Fruit fly (Drosophila melanogaster) whole organism, embryonic: ENCODE data around the gene Sgp.
A peak's percentile ranks its signal among the peaks of the same experiment; 100 is the strongest.

Experiments used
- Bgb ChIP-seq: fragments of 200-800 bp; sonication (Bioruptor generic); IDR thresholded peaks from 2 replicates; pipeline ENCODE4 v1.3.6; 2022; ENCODE audit warnings: missing biosample characterization, missing genetic modification characterization; ENCODE audit not compliant: partially characterized antibody
- CG12071 ChIP-seq: fragments of 200-800 bp; sonication (Bioruptor generic); optimal IDR thresholded peaks from 3 replicates; lab custom pipeline; 2018; ENCODE audit warnings: missing biosample characterization, mild to moderate bottlenecking, missing genetic modification characterization
- CG12236 ChIP-seq: fragments of 200-800 bp; sonication (Bioruptor generic); optimal IDR thresholded peaks from 2 replicates; lab custom pipeline; 2016; ENCODE audit warnings: missing biosample characterization, missing genetic modification characterization
- CG12769 ChIP-seq: fragments of 200-800 bp; sonication (Bioruptor generic); optimal IDR thresholded peaks from 2 replicates; lab custom pipeline; 2019; ENCODE audit warnings: missing biosample characterization, mild to moderate bottlenecking, missing genetic modification characterization, moderate library complexity
- CG14014 ChIP-seq: fragments of 200-800 bp; sonication (Bioruptor generic); IDR thresholded peaks from 2 replicates; pipeline ENCODE4 v1.3.6; 2022; ENCODE audit warnings: missing biosample characterization, missing genetic modification characterization
- CG15011 ChIP-seq: fragments of 200-800 bp; sonication (Bioruptor generic); optimal IDR thresholded peaks from 3 replicates; lab custom pipeline; 2018; ENCODE audit warnings: missing biosample characterization, mild to moderate bottlenecking, missing genetic modification characterization
- CG16813 ChIP-seq: fragments of 200-800 bp; sonication (Bioruptor generic); IDR thresholded peaks from 3 replicates; pipeline ENCODE4 v1.3.6; 2022; ENCODE audit warnings: missing biosample characterization, missing genetic modification characterization; ENCODE audit not compliant: partially characterized antibody
- CG17328 ChIP-seq: fragments of 200-800 bp; sonication (Bioruptor generic); IDR thresholded peaks from 2 replicates; pipeline ENCODE4 v1.3.6; 2022; ENCODE audit warnings: missing biosample characterization, missing genetic modification characterization
- CG17912 ChIP-seq: fragments of 200-800 bp; sonication (Bioruptor generic); optimal IDR thresholded peaks from 2 replicates; lab custom pipeline; 2018; ENCODE audit warnings: missing biosample characterization, mild to moderate bottlenecking, missing genetic modification characterization
- CG18476 ChIP-seq: fragments of 200-800 bp; sonication (Bioruptor generic); optimal IDR thresholded peaks from 2 replicates; lab custom pipeline; 2016; ENCODE audit warnings: missing biosample characterization, mild to moderate bottlenecking, missing genetic modification characterization
- CG2202 ChIP-seq: fragments of 200-800 bp; sonication (Bioruptor generic); optimal IDR thresholded peaks from 2 replicates; lab custom pipeline; 2018; ENCODE audit warnings: missing biosample characterization, mild to moderate bottlenecking, missing genetic modification characterization
- CG2678 ChIP-seq: fragments of 200-800 bp; sonication (Bioruptor generic); optimal IDR thresholded peaks from 3 replicates; lab custom pipeline; 2019; ENCODE audit warnings: missing biosample characterization, mild to moderate bottlenecking, missing genetic modification characterization, moderate library complexity
- CG30020 ChIP-seq: fragments of 200-800 bp; optimal IDR thresholded peaks from 2 replicates; lab custom pipeline; 2019; ENCODE audit warnings: missing biosample characterization, mild to moderate bottlenecking, missing genetic modification characterization, moderate library complexity
- CG32772 ChIP-seq: fragments of 200-800 bp; sonication (Bioruptor generic); IDR thresholded peaks from 2 replicates; pipeline ENCODE4 v1.3.6; 2022; ENCODE audit warnings: missing biosample characterization, missing genetic modification characterization
- CG3281 ChIP-seq: fragments of 200-800 bp; sonication (Bioruptor generic); optimal IDR thresholded peaks from 3 replicates; lab custom pipeline; 2017; ENCODE audit warnings: missing biosample characterization, mild to moderate bottlenecking, missing genetic modification characterization
- CG4820 ChIP-seq: fragments of 200-800 bp; sonication (Bioruptor generic); optimal IDR thresholded peaks from 3 replicates; lab custom pipeline; 2016; ENCODE audit warnings: missing biosample characterization, missing genetic modification characterization
- CG6791 ChIP-seq: fragments of 200-800 bp; sonication (Bioruptor generic); IDR thresholded peaks from 3 replicates; pipeline ENCODE4 v1.3.6; 2022; ENCODE audit warnings: missing biosample characterization, missing genetic modification characterization; ENCODE audit not compliant: partially characterized antibody
- CG8388 ChIP-seq: fragments of 200-800 bp; sonication (Bioruptor generic); optimal IDR thresholded peaks from 2 replicates; lab custom pipeline; 2019; ENCODE audit warnings: missing biosample characterization, mild to moderate bottlenecking, missing genetic modification characterization, moderate library complexity
- CG8478 ChIP-seq: fragments of >200 bp; optimal IDR thresholded peaks from 2 replicates; lab custom pipeline; 2018
- CG8944 ChIP-seq: fragments of 200-800 bp; sonication (Bioruptor generic); optimal IDR thresholded peaks from 3 replicates; lab custom pipeline; 2016; ENCODE audit warnings: missing biosample characterization, missing genetic modification characterization
- CG9215 ChIP-seq: fragments of 200-800 bp; sonication (Bioruptor generic); IDR thresholded peaks from 2 replicates; pipeline ENCODE4 v1.3.6; 2022; ENCODE audit warnings: missing biosample characterization, missing genetic modification characterization
- CG9609 ChIP-seq: fragments of 200-800 bp; sonication (Bioruptor generic); optimal IDR thresholded peaks from 3 replicates; lab custom pipeline; 2016; ENCODE audit warnings: missing biosample characterization, missing genetic modification characterization
- CG9932 ChIP-seq: fragments of 200-800 bp; sonication (Bioruptor generic); IDR thresholded peaks from 2 replicates; pipeline ENCODE4 v1.3.6; 2022; ENCODE audit warnings: missing biosample characterization, missing genetic modification characterization
- CkIIα-i1 ChIP-seq: fragments of 200-800 bp; sonication (Bioruptor generic); IDR thresholded peaks from 2 replicates; pipeline ENCODE4 v1.3.6; 2022; ENCODE audit warnings: missing biosample characterization, missing genetic modification characterization
- CoRest ChIP-seq: fragments of 200-800 bp; sonication (Bioruptor generic); optimal IDR thresholded peaks from 3 replicates; lab custom pipeline; 2018; ENCODE audit warnings: missing biosample characterization, mild to moderate bottlenecking, missing genetic modification characterization, moderate library complexity
- Drgx ChIP-seq: fragments of 200-800 bp; sonication (Bioruptor generic); IDR thresholded peaks from 2 replicates; pipeline ENCODE4 v1.3.6; 2022; ENCODE audit warnings: missing biosample characterization, missing genetic modification characterization
- H15 ChIP-seq: fragments of 200-800 bp; sonication (Bioruptor generic); IDR thresholded peaks from 3 replicates; pipeline ENCODE4 v1.3.6; 2022; ENCODE audit warnings: missing biosample characterization, missing genetic modification characterization
- HLH3B ChIP-seq: fragments of 200-800 bp; sonication (Bioruptor generic); IDR thresholded peaks from 2 replicates; pipeline ENCODE4 v1.3.6; 2022; ENCODE audit warnings: missing biosample characterization, missing genetic modification characterization
- HLH54F ChIP-seq: fragments of 200-800 bp; sonication (Bioruptor generic); optimal IDR thresholded peaks from 3 replicates; lab custom pipeline; 2016; ENCODE audit warnings: missing biosample characterization, missing genetic modification characterization
- Hr78 ChIP-seq, 2 experiments: fragments of 200-800 bp in 1 of 2; fragments of >200 bp in 1 of 2; sonication (Bioruptor generic) in 1 of 2; optimal IDR thresholded peaks; 2 replicates each; lab custom pipeline; 2017 to 2019; ENCODE audit warnings: missing biosample characterization in 2 of 2, missing genetic modification characterization in 2 of 2, mild to moderate bottlenecking in 1 of 2, moderate library complexity in 1 of 2
- NC2β ChIP-seq: fragments of 200-800 bp; sonication (Bioruptor generic); optimal IDR thresholded peaks from 2 replicates; lab custom pipeline; 2016; ENCODE audit warnings: missing biosample characterization, missing genetic modification characterization
- Sox102F ChIP-seq: fragments of 200-800 bp; sonication (Bioruptor generic); optimal IDR thresholded peaks from 2 replicates; lab custom pipeline; 2018; ENCODE audit warnings: missing biosample characterization, mild to moderate bottlenecking, missing genetic modification characterization, moderate library complexity
- Spps ChIP-seq: fragments of 200-800 bp; sonication (Bioruptor generic); optimal IDR thresholded peaks from 2 replicates; lab custom pipeline; 2018; ENCODE audit warnings: missing biosample characterization, mild to moderate bottlenecking, missing genetic modification characterization
- cad ChIP-seq: fragments of >200 bp; optimal IDR thresholded peaks from 2 replicates; lab custom pipeline; 2017; ENCODE audit warnings: missing biosample characterization, missing genetic modification characterization
- crol ChIP-seq: fragments of 200-800 bp; sonication (Bioruptor generic); IDR thresholded peaks from 2 replicates; pipeline ENCODE4 v1.3.6; 2022; ENCODE audit warnings: missing biosample characterization, missing genetic modification characterization
- dm ChIP-seq: fragments of 200-800 bp; sonication (Bioruptor generic); optimal IDR thresholded peaks from 3 replicates; lab custom pipeline; 2016; ENCODE audit warnings: missing biosample characterization, missing genetic modification characterization
- dmrt11E ChIP-seq: fragments of 200-800 bp; sonication (Bioruptor generic); optimal IDR thresholded peaks from 3 replicates; lab custom pipeline; 2018; ENCODE audit warnings: missing biosample characterization, mild to moderate bottlenecking, missing genetic modification characterization, moderate library complexity
- eve ChIP-seq, 2 experiments: fragments of >200 bp; optimal IDR thresholded peaks; 2 replicates each; lab custom pipeline; 2017; ENCODE audit warnings: missing biosample characterization in 2 of 2, missing genetic modification characterization in 2 of 2
- hkb ChIP-seq, 2 experiments: fragments of 200-800 bp in 1 of 2; fragments of >200 bp in 1 of 2; sonication (Bioruptor generic) in 1 of 2; IDR thresholded peaks in 1 of 2; optimal IDR thresholded peaks in 1 of 2; 2 replicates each; pipeline versions ENCODE4 v1.3.6 to Lab custom; 2017 to 2022; ENCODE audit warnings: missing biosample characterization in 1 of 2, missing genetic modification characterization in 1 of 2
- mam ChIP-seq: fragments of 200-800 bp; sonication (Bioruptor generic); optimal IDR thresholded peaks from 3 replicates; lab custom pipeline; 2016; ENCODE audit warnings: missing biosample characterization, missing genetic modification characterization
- nerfin-1 ChIP-seq: fragments of 200-800 bp; sonication (Bioruptor generic); optimal IDR thresholded peaks from 3 replicates; lab custom pipeline; 2019; ENCODE audit warnings: missing biosample characterization, mild to moderate bottlenecking, missing genetic modification characterization, moderate library complexity
- otp ChIP-seq: fragments of 200-800 bp; sonication (Bioruptor generic); IDR thresholded peaks from 3 replicates; pipeline ENCODE4, ENCODE4 v1.3.6; 2022; ENCODE audit warnings: missing biosample characterization, missing genetic modification characterization
- prd ChIP-seq, 3 experiments: fragments of >200 bp in 2 of 3; fragments of 200-800 bp in 1 of 3; sonication (Bioruptor generic) in 1 of 3; optimal IDR thresholded peaks in 2 of 3; IDR thresholded peaks in 1 of 3; 2 replicates in 2 of 3; 3 replicates in 1 of 3; pipeline versions ENCODE4 v1.3.6 to Lab custom; 2017 to 2022; ENCODE audit warnings: missing biosample characterization in 1 of 3, missing genetic modification characterization in 1 of 3
- row ChIP-seq: fragments of 200-800 bp; sonication (Bioruptor generic); IDR thresholded peaks from 3 replicates; pipeline ENCODE4 v1.3.6; 2022; ENCODE audit warnings: missing biosample characterization, missing genetic modification characterization
- sd ChIP-seq: fragments of 200-800 bp; sonication (Bioruptor generic); optimal IDR thresholded peaks from 3 replicates; lab custom pipeline; 2018; ENCODE audit warnings: missing biosample characterization, mild to moderate bottlenecking, missing genetic modification characterization, moderate library complexity
- sug ChIP-seq: fragments of 200-800 bp; optimal IDR thresholded peaks from 2 replicates; lab custom pipeline; 2019; ENCODE audit warnings: missing biosample characterization, mild to moderate bottlenecking, missing genetic modification characterization, moderate library complexity
- zen ChIP-seq: fragments of 200-800 bp; sonication (Bioruptor generic); optimal IDR thresholded peaks from 3 replicates; lab custom pipeline; 2018; ENCODE audit warnings: missing biosample characterization, mild to moderate bottlenecking, missing genetic modification characterization, moderate library complexity

Sgp gene

DNA sequence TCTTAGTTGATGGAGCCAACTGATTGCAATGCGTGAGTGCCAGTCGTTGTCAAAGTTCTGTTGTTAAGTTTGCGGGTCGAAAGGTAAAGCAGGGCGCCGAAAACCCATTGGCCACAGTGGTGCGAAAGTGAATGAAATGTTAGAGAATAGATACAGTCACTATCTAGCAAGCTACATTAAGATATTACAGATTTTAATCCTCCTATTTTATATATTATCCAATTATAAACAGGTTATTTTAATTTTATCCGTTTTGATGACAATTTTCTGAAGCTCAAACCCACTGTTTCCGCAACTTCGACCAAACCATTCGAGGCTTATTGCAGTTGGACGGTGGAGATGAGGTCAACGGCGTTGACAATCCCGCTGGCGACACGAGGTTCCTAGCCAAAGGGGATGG, 33.0 kb downstream of the Sgp start (continued):
- TF ChIP-seq CG2678 (tag; lab: Kevin White, UChicago) (peak; percentile 22), CG17328 (GFP tag; lab: Robert Waterston, UW) (peak; percentile 36; the same call in 1 of the 2 replicates), CG9609 (no peak), CkIIα-i1 (GFP tag; lab: Robert Waterston, UW) (no peak), cad (GFP tag; lab: Kevin White, UChicago) (no peak), nerfin-1 (tag; lab: Kevin White, UChicago) (no peak), Spps (tag; lab: Kevin White, UChicago) (peak; percentile 41), dmrt11E (tag; lab: Kevin White, UChicago) (peak; percentile 63), CG17912 (GFP tag; lab: Kevin White, UChicago) (no peak), CG2202 (tag; lab: Kevin White, UChicago) (no peak), zen (tag; lab: Kevin White, UChicago) (no peak), NC2β (GFP tag; lab: Kevin White, UChicago) (no peak), dm (GFP tag; lab: Kevin White, UChicago) (no peak), Drgx (GFP tag; lab: Robert Waterston, UW) (no peak), CG30020 (tag; lab: Kevin White, UChicago) (no peak), CG8944 (GFP tag; lab: Kevin White, UChicago) (no peak), H15 (GFP tag; lab: Robert Waterston, UW) (no peak), CG9215 (GFP tag; lab: Robert Waterston, UW) (no peak), CG6791 (GFP tag; lab: Robert Waterston, UW) (no peak), eve (GFP tag; optimal IDR thresholded peaks at IDR 0.05; lab: Kevin White, UChicago) (no peak), CG9932 (GFP tag; lab: Robert Waterston, UW) (no peak)
- TF ChIP-seq, all 482 proteins: peak for 98

DNA sequence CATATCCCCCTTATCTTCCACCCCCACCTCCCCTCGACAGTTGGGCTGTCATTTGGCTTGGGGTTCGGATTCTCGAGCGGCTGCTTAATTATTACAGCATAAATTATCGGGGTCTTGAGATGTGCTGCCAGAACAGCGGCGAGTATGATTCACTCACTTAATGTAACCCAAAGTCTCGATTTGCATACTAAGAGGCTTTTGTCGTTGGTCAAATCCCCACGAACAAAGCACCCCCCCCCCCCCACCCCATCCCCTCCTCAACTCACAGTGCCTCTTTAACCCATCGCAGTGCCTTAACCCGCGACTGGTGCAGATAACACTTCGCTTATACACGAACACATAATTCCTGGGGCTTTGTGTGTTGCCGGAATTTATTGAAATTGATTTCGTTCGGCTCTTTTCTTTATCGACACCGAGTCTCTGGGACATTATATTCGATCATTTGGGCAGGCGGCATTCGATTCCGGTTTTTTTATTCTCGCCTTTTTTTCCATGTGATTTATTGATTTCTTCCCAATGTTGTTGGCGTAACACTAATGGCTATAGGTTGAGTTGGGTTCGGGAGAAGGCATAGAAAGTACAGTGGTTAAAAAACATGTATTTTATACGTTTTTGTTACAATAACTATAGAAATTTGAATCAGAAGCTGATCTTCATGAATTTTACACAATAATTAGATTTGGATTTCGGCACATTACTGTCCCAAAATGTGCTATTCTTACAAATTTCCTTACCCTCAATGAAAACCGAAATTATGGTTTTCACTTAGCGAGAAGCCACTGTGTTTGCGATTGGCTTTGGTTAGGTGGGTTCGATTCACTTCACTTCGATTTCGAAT, 34.5 kb downstream of the Sgp start:
- TF ChIP-seq hkb (optimal IDR thresholded peaks at IDR 0.05; lab: Kevin White, UChicago) (no peak), hkb (GFP tag; IDR thresholded peaks at IDR 0.05; lab: Robert Waterston, UW) (peak; percentile 43; the same call in 1 of the 2 replicates), CG12769 (tag; lab: Kevin White, UChicago) (peak; percentile 67), HLH54F (GFP tag; lab: Kevin White, UChicago) (peak; percentile 32), CG32772 (GFP tag; lab: Robert Waterston, UW) (no peak), otp (GFP tag; lab: Robert Waterston, UW) (0 out of 3 replicates have a peak, but pooled peaks have one; percentile 4), row (GFP tag; lab: Robert Waterston, UW) (peak; percentile 69), CG8388 (GFP tag; lab: Kevin White, UChicago) (peak; percentile 52), crol (GFP tag; lab: Robert Waterston, UW) (peak; percentile 88), CoRest (peak; percentile 60), Bgb (GFP tag; lab: Robert Waterston, UW) (no peak), CG4820 (GFP tag; lab: Kevin White, UChicago) (no peak), sug (tag; lab: Kevin White, UChicago) (peak; percentile 11), dmrt11E (tag; lab: Kevin White, UChicago) (peak; percentile 61), CG15011 (GFP tag; lab: Kevin White, UChicago) (no peak), CG12071 (no peak), CG14014 (0 out of 2 replicates have a peak, but pooled peaks have one; percentile 12), CG12236 (peak; percentile 48), CG3281 (GFP tag; lab: Kevin White, UChicago) (no peak), CG16813 (GFP tag; lab: Robert Waterston, UW) (no peak), Sox102F (peak; percentile 79), Hr78 (GFP tag; optimal IDR thresholded peaks at IDR 0.05; lab: Kevin White, UChicago) (peak in 1 of 2 experiments; percentile 45), mam (GFP tag; lab: Kevin White, UChicago) (peak; percentile 14), HLH3B (GFP tag; lab: Robert Waterston, UW) (0 out of 2 replicates have a peak, but pooled peaks have one; percentile 34), prd (optimal IDR thresholded peaks at IDR 0.05; lab: Kevin White, UChicago) (no peak), prd (GFP tag; IDR thresholded peaks at IDR 0.05; lab: Robert Waterston, UW) (peak; percentile 53; the same call in 1 of the 3 replicates), CG8478 (no peak), CG18476 (GFP tag; lab: Kevin White, UChicago) (peak; percentile 3), sd (peak; percentile 79)
